Worm (Caenorhabditis elegans) whole organism, L4/young adult: Measurements from ENCODE around the gene acd-4.

Experiments used
- W03F9.2 ChIP-seq: fragments of 150-350 bp; optimal IDR thresholded peaks from 2 replicates; lab custom pipeline; 2014; ENCODE audit warnings: missing biosample characterization, missing genetic modification characterization
- dao-5 ChIP-seq: sonication (generic microtip); optimal IDR thresholded peaks from 2 replicates; lab custom pipeline; 2016; ENCODE audit warnings: missing genotype, missing genetic modification characterization, moderate library complexity, missing compliant biosample characterization
- him-1 ChIP-seq: sonication (generic microtip); optimal IDR thresholded peaks from 2 replicates; lab custom pipeline; 2016; ENCODE audit warnings: missing genotype, missing genetic modification reagents, missing genetic modification characterization, missing compliant biosample characterization

DNA sequence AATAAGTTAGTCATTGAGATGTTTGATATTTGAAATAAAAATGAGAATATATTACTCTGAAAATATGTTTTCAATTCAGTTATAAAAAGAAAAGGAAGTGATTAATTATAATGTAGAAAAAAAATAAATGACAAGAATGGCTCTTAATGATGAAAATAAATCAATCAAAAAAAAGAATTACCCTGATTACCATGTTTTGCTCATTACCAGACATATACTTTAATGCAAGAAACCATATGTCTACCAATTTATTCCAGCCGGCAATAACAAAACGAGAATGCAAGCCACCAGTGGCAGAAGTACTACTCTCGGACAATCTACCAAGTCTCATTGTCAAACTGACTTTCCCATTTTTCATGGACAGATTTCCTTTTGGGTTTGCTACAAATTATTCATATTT is 45.8 kb downstream of the acd-4 start:
- no peak for TF ChIP-seq him-1 (tag; lab: Kevin White, UChicago)
- TF ChIP-seq dao-5 (tag; lab: Kevin White, UChicago): no peak
- no peak for TF ChIP-seq W03F9.2
